Worm (Caenorhabditis elegans) whole organism, L2 larva: ENCODE results near the gene srt-38.
"Not testable (repeated sequence)": the region's sequence is repeated elsewhere in the genome, so short reads cannot be mapped to it uniquely, and the experiment has no call there.

Experiments
- C34F6.9 ChIP-seq: fragments of 150-350 bp; optimal IDR thresholded peaks from 2 replicates; lab custom pipeline; 2014; ENCODE audit warnings: missing biosample characterization, missing genetic modification characterization
- alr-1 ChIP-seq: fragments of 150-350 bp; optimal IDR thresholded peaks from 2 replicates; lab custom pipeline; 2014; ENCODE audit warnings: missing biosample characterization, missing genetic modification characterization
- aly-2 ChIP-seq: fragments of 150-350 bp; optimal IDR thresholded peaks from 2 replicates; lab custom pipeline; 2014; ENCODE audit warnings: missing biosample characterization, missing genetic modification characterization
- ama-1 ChIP-seq: fragments of 150-350 bp; optimal IDR thresholded peaks from 2 replicates; lab custom pipeline; 2018; ENCODE audit warnings: inconsistent platforms
- ceh-16 ChIP-seq: fragments of 150-350 bp; optimal IDR thresholded peaks from 2 replicates; lab custom pipeline; 2014; ENCODE audit warnings: missing biosample characterization, missing genetic modification characterization
- ceh-82 ChIP-seq: fragments of 150-350 bp; optimal IDR thresholded peaks from 2 replicates; lab custom pipeline; 2014; ENCODE audit warnings: missing biosample characterization, missing genetic modification characterization
- crh-2 ChIP-seq: sonication (generic microtip); optimal IDR thresholded peaks from 2 replicates; lab custom pipeline; 2017; ENCODE audit warnings: missing biosample characterization, missing genetic modification characterization
- dmd-4 ChIP-seq: sonication (generic microtip); optimal IDR thresholded peaks from 2 replicates; lab custom pipeline; 2017; ENCODE audit warnings: missing biosample characterization, missing genetic modification characterization
- elt-1 ChIP-seq: fragments of 150-350 bp; optimal IDR thresholded peaks from 2 replicates; lab custom pipeline; 2014; ENCODE audit warnings: missing biosample characterization, missing genetic modification characterization
- elt-3 ChIP-seq: sonication (generic microtip); optimal IDR thresholded peaks from 2 replicates; lab custom pipeline; 2017; ENCODE audit warnings: missing biosample characterization, missing genetic modification characterization
- fos-1 ChIP-seq: fragments of 150-350 bp; optimal IDR thresholded peaks from 2 replicates; lab custom pipeline; 2014; ENCODE audit warnings: missing biosample characterization, missing genetic modification characterization
- gmeb-1 ChIP-seq: fragments of 150-350 bp; optimal IDR thresholded peaks from 2 replicates; lab custom pipeline; 2014; ENCODE audit warnings: missing biosample characterization, missing genetic modification characterization
- lin-13 ChIP-seq: fragments of 150-350 bp; optimal IDR thresholded peaks from 2 replicates; lab custom pipeline; 2014; ENCODE audit warnings: missing biosample characterization, missing genetic modification reagents, missing genetic modification characterization
- lin-39 ChIP-seq: fragments of 150-350 bp; optimal IDR thresholded peaks from 2 replicates; lab custom pipeline; 2014; ENCODE audit warnings: missing biosample characterization, missing genetic modification reagents, missing genetic modification characterization
- mbf-1 ChIP-seq: sonication (generic microtip); optimal IDR thresholded peaks from 2 replicates; lab custom pipeline; 2017; ENCODE audit warnings: missing biosample characterization, missing genetic modification characterization
- mdl-1 ChIP-seq, 2 experiments: fragments of 150-350 bp in 1 of 2; sonication (generic microtip) in 1 of 2; optimal IDR thresholded peaks; 2 replicates each; lab custom pipeline; 2017; ENCODE audit warnings: missing biosample characterization in 2 of 2, missing genetic modification characterization in 2 of 2
- nhr-10 ChIP-seq: sonication (generic microtip); optimal IDR thresholded peaks from 2 replicates; lab custom pipeline; 2017; ENCODE audit warnings: missing biosample characterization, missing genetic modification characterization
- nhr-12 ChIP-seq: fragments of 150-350 bp; optimal IDR thresholded peaks from 2 replicates; lab custom pipeline; 2014; ENCODE audit warnings: missing biosample characterization, missing genetic modification characterization
- nhr-129 ChIP-seq: fragments of 150-350 bp; optimal IDR thresholded peaks from 2 replicates; lab custom pipeline; 2014; ENCODE audit warnings: missing biosample characterization, missing genetic modification characterization
- nhr-23 ChIP-seq: fragments of 150-350 bp; optimal IDR thresholded peaks from 2 replicates; lab custom pipeline; 2014; ENCODE audit warnings: missing biosample characterization, missing genetic modification reagents, missing genetic modification characterization
- nhr-237 ChIP-seq: fragments of 150-350 bp; optimal IDR thresholded peaks from 2 replicates; lab custom pipeline; 2014; ENCODE audit warnings: missing biosample characterization, missing genetic modification characterization
- nhr-6 ChIP-seq: fragments of 150-350 bp; optimal IDR thresholded peaks from 2 replicates; lab custom pipeline; 2014; ENCODE audit warnings: missing biosample characterization, missing genetic modification characterization
- sem-4 ChIP-seq: fragments of 150-350 bp; optimal IDR thresholded peaks from 2 replicates; lab custom pipeline; 2014; ENCODE audit warnings: missing biosample characterization, missing genetic modification reagents, missing genetic modification characterization
- skn-1 ChIP-seq: sonication (generic microtip); optimal IDR thresholded peaks from 2 replicates; lab custom pipeline; 2017; ENCODE audit warnings: missing biosample characterization, missing genetic modification characterization
- sma-3 ChIP-seq: sonication (generic microtip); optimal IDR thresholded peaks from 2 replicates; lab custom pipeline; 2016; ENCODE audit warnings: missing genetic modification reagents, missing genetic modification characterization, missing compliant biosample characterization
- sma-9 ChIP-seq, 2 experiments: fragments of 150-350 bp in 1 of 2; sonication (generic microtip) in 1 of 2; optimal IDR thresholded peaks; 2 replicates each; lab custom pipeline; 2014 to 2016; ENCODE audit warnings: missing genetic modification characterization in 2 of 2, mild to moderate bottlenecking in 1 of 2, missing biosample characterization in 1 of 2, missing compliant biosample characterization in 1 of 2, missing genetic modification reagents in 1 of 2, moderate library complexity in 1 of 2
- unc-39 ChIP-seq: fragments of 150-350 bp; optimal IDR thresholded peaks from 2 replicates; lab custom pipeline; 2014; ENCODE audit warnings: missing biosample characterization, missing genetic modification characterization
- unc-55 ChIP-seq: fragments of 150-350 bp; sonication (generic microtip); optimal IDR thresholded peaks from 3 replicates; lab custom pipeline; 2014; ENCODE audit warnings: missing biosample characterization, missing genetic modification reagents, missing genetic modification characterization
- ztf-11 ChIP-seq: sonication (generic microtip); optimal IDR thresholded peaks from 2 replicates; lab custom pipeline; 2017; ENCODE audit warnings: missing biosample characterization, missing genetic modification characterization
- ztf-4 ChIP-seq: fragments of 150-350 bp; optimal IDR thresholded peaks from 2 replicates; lab custom pipeline; 2014; ENCODE audit warnings: missing biosample characterization, missing genetic modification characterization

Gene srt-38

ce11 chrV:4302842-4303241, 31.7 kb upstream of the srt-38 start:
- TF ChIP-seq ceh-16 (tag; lab: Kevin White, UChicago) (no peak), nhr-129 (tag; lab: Kevin White, UChicago) (no peak)
- TF ChIP-seq, all 48 proteins: peak for 0

ce11 chrV:4299741-4300140, 28.6 kb upstream of the srt-38 start, which contains the start of gene ZC132.3:
Gene ZC132.3, minus strand, starts transcription at chrV:4299841.
- TF ChIP-seq sma-3 (GFP tag; lab: Kevin White, UChicago) (no peak), skn-1 (tag; lab: Kevin White, UChicago) (no peak), sma-9 (GFP tag; optimal IDR thresholded peaks at IDR 0.05; lab: Kevin White, UChicago) (no peak), sma-9 (tag; optimal IDR thresholded peaks at IDR 0.05; lab: Kevin White, UChicago) (no peak), ceh-16 (tag; lab: Kevin White, UChicago) (no peak), ztf-11 (tag; lab: Kevin White, UChicago) (no peak), nhr-10 (tag; lab: Kevin White, UChicago) (no peak), crh-2 (tag; lab: Kevin White, UChicago) (no peak), C34F6.9 (tag; lab: Kevin White, UChicago) (no peak), alr-1 (tag; lab: Kevin White, UChicago) (no peak), mdl-1 (tag; optimal IDR thresholded peaks at IDR 0.05; lab: Kevin White, UChicago) (no peak), lin-13 (GFP tag; lab: Kevin White, UChicago) (no peak), ama-1 (lab: Kevin White, UChicago) (no peak), sem-4 (no peak), gmeb-1 (no peak), elt-3 (tag; lab: Kevin White, UChicago) (no peak), ceh-82 (no peak), fos-1 (no peak), lin-39 (no peak), unc-55 (GFP tag; lab: Kevin White, UChicago) (no peak)
- TF ChIP-seq, all 48 proteins: peak for 0

- TF ChIP-seq ama-1 (lab: Kevin White, UChicago) (no peak), nhr-10 (tag; lab: Kevin White, UChicago) (no peak), mbf-1 (tag; lab: Kevin White, UChicago) (no peak), dmd-4 (no peak), crh-2 (tag; lab: Kevin White, UChicago) (no peak), lin-39 (no peak), nhr-23 (tag; lab: Kevin White, UChicago) (no peak), elt-3 (tag; lab: Kevin White, UChicago) (no peak), elt-1 (tag; lab: Kevin White, UChicago) (no peak), ztf-4 (tag; lab: Kevin White, UChicago) (no peak), nhr-6 (tag; lab: Kevin White, UChicago) (no peak)
Observed at ce11 chrV:4298579-4298978, 27.4 kb upstream of the srt-38 start, which contains the start of gene ZC132.11. Gene ZC132.11, minus strand, starts transcription at chrV:4298679.

ce11 chrV:4295920-4296319, 24.8 kb upstream of the srt-38 start, which contains the start of gene F47D2.11:
Gene F47D2.11, minus strand, starts transcription at chrV:4296020.
- TF ChIP-seq ztf-11 (tag; lab: Kevin White, UChicago) (no peak), lin-13 (GFP tag; lab: Kevin White, UChicago) (no peak), nhr-237 (no peak)

- TF ChIP-seq unc-39 (tag; lab: Kevin White, UChicago); sma-3 (GFP tag; lab: Kevin White, UChicago); lin-39: not testable (repeated sequence)
Observed at ce11 chrV:4293425-4293824, 22.3 kb upstream of the srt-38 start, which contains the start of gene srh-194. Gene srh-194, minus strand, starts transcription at chrV:4293525.

- TF ChIP-seq aly-2 (tag; lab: Kevin White, UChicago); nhr-12 (tag; lab: Kevin White, UChicago); dmd-4: not testable (repeated sequence)
Observed at ce11 chrV:4290093-4290492, 18.9 kb upstream of the srt-38 start, which contains the start of gene srh-193. Gene srh-193, minus strand, starts transcription at chrV:4290193.

ce11 chrV:4284737-4285136, 13.6 kb upstream of the srt-38 start, which contains the start of gene srt-19:
Gene srt-19, plus strand, starts transcription at chrV:4285037.
- not testable (repeated sequence) for TF ChIP-seq sma-3 (GFP tag; lab: Kevin White, UChicago); sem-4; nhr-129 (tag; lab: Kevin White, UChicago)
